Worm (Caenorhabditis elegans): ENCODE results near the gene F48D6.4.
"Not testable (repeated sequence)": the region's sequence is repeated elsewhere in the genome, so short reads cannot be mapped to it uniquely, and the experiment has no call there.

Gene F48D6.4

ce11 chrX:4215500-4216107 is 31.4 kb downstream of the F48D6.4 start:
- no peak for TF ChIP-seq ceh-13 (GFP tag; optimal IDR thresholded peaks at IDR 0.05)
- no peak for TF ChIP-seq F13C5.2 (tag; optimal IDR thresholded peaks at IDR 0.05)
- no peak for TF ChIP-seq ama-1 (optimal IDR thresholded peaks at IDR 0.05)
- TF ChIP-seq hmbx-1 (tag; optimal IDR thresholded peaks at IDR 0.05), result no peak
- TF ChIP-seq tbx-11 (GFP tag; IDR thresholded peaks at IDR 0.05), result no peak
- no peak for TF ChIP-seq hnd-1 (tag; optimal IDR thresholded peaks at IDR 0.05)
- TF ChIP-seq hmg-4 (GFP tag; optimal IDR thresholded peaks at IDR 0.05), result no peak
- TF ChIP-seq aly-1 (tag; optimal IDR thresholded peaks at IDR 0.05), result no peak
- no peak for TF ChIP-seq tra-4 (tag; optimal IDR thresholded peaks at IDR 0.05)

DNA sequence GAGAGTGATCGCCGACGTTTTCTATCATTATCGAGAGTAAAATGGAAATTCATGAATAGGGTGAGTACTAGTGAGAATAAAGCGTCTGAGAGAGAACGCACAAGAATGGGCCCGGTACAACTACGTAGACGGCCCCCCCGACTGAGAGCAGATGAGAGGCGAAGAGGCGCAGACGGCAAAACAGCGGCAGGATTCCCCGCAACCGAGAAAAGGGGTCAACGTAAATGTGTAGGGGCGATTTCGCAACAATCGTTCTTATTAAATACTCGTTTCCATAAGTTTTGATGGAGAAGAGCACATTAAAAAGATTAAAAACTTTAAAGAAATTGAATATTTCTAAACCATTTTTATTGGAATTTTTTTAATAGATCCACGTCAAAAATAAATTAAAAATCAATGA is 32.4 kb downstream of the F48D6.4 start:
- TF ChIP-seq ama-1 (optimal IDR thresholded peaks at IDR 0.05), result no peak
- TF ChIP-seq hmbx-1 (tag; optimal IDR thresholded peaks at IDR 0.05), result no peak
- no peak for TF ChIP-seq B0310.2 (tag; optimal IDR thresholded peaks at IDR 0.05)
- peak; percentile 59 for TF ChIP-seq F13C5.2 (tag; optimal IDR thresholded peaks at IDR 0.05)
- no peak for TF ChIP-seq aly-1 (tag; optimal IDR thresholded peaks at IDR 0.05)
- TF ChIP-seq ceh-13 (GFP tag; optimal IDR thresholded peaks at IDR 0.05), result no peak

DNA sequence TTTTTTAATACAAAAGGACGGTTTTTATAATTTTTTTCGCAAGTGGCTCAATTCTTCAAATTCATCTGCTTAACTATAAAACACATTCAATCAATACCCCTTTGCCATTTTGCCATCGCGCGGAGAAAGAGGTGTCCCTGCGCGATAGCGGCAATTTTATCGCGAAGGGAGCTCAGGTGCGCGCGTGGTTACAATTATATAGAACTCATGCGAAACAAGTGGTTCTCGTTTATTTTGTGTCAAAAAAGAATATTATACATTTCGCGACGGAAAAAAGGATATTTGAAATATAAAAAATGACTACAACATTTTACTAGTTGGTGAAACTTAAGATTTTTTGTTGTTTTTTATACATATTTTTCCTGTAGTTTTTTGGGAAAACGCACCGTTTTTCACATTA is 37.9 kb downstream of the F48D6.4 start:
- no peak for TF ChIP-seq hmbx-1 (tag; optimal IDR thresholded peaks at IDR 0.05)
- peak; percentile 63 for TF ChIP-seq tbx-37 (GFP tag; conservative IDR thresholded peaks at IDR 0.05)
- peak; percentile 70; the same call in 1 of the 2 replicates for TF ChIP-seq sea-1 (GFP tag; conservative IDR thresholded peaks at IDR 0.05)
- no peak for TF ChIP-seq B0310.2 (tag; optimal IDR thresholded peaks at IDR 0.05)
- no peak for TF ChIP-seq ceh-36 (tag; optimal IDR thresholded peaks at IDR 0.05)
- TF ChIP-seq scrt-1 (GFP tag; IDR thresholded peaks at IDR 0.05), result peak; percentile 73; the same call in 1 of the 2 replicates
- TF ChIP-seq F13C5.2 (tag; optimal IDR thresholded peaks at IDR 0.05), result peak; percentile 97
- peak; percentile 59; the same call in 1 of the 2 replicates for TF ChIP-seq tbx-11 (GFP tag; IDR thresholded peaks at IDR 0.05)
- peak; percentile 81 for TF ChIP-seq pes-1 (GFP tag; IDR thresholded peaks at IDR 0.05)
- TF ChIP-seq flt-1 (GFP tag; IDR thresholded peaks at IDR 0.05), result peak; percentile 66
- peak; percentile 37 for TF ChIP-seq hnd-1 (tag; optimal IDR thresholded peaks at IDR 0.05)
- peak; percentile 97 for TF ChIP-seq hmg-4 (GFP tag; optimal IDR thresholded peaks at IDR 0.05)
- TF ChIP-seq ceh-13 (GFP tag; optimal IDR thresholded peaks at IDR 0.05), result no peak
- peak; percentile 61 for TF ChIP-seq ets-7 (tag; optimal IDR thresholded peaks at IDR 0.05)
- TF ChIP-seq tra-4 (tag; optimal IDR thresholded peaks at IDR 0.05), result no peak

DNA sequence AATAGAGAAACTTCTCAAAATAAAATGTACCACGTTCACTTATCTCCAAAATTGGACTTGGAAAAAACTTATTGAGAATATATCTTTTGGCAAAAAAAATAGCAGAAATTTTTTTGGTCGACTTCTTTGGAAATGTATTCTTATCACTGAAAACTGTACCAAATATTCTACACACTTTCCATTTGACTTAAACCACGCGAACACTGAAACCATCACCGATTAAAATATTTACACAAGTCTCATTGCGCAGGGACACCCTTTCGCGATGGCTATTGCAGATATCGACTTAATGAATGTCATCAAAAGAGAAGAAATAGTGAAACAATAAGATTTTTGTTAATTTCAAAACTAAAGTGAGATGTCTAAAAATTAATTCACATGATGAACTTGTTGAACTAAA is 38.5 kb downstream of the F48D6.4 start:
- TF ChIP-seq F13C5.2 (tag; optimal IDR thresholded peaks at IDR 0.05) (no peak), hmbx-1 (tag; optimal IDR thresholded peaks at IDR 0.05) (no peak), tra-4 (tag; optimal IDR thresholded peaks at IDR 0.05) (no peak), tbx-37 (GFP tag; conservative IDR thresholded peaks at IDR 0.05) (no peak), scrt-1 (GFP tag; IDR thresholded peaks at IDR 0.05) (no peak), ceh-36 (tag; optimal IDR thresholded peaks at IDR 0.05) (no peak), pes-1 (GFP tag; IDR thresholded peaks at IDR 0.05) (no peak), ama-1 (optimal IDR thresholded peaks at IDR 0.05) (no peak), B0310.2 (tag; optimal IDR thresholded peaks at IDR 0.05) (no peak), aly-1 (tag; optimal IDR thresholded peaks at IDR 0.05) (no peak), ets-7 (tag; optimal IDR thresholded peaks at IDR 0.05) (no peak), sea-1 (GFP tag; conservative IDR thresholded peaks at IDR 0.05) (no peak), ceh-13 (GFP tag; optimal IDR thresholded peaks at IDR 0.05) (no peak), flt-1 (GFP tag; IDR thresholded peaks at IDR 0.05) (no peak), tbx-11 (GFP tag; IDR thresholded peaks at IDR 0.05) (no peak), hnd-1 (tag; optimal IDR thresholded peaks at IDR 0.05) (no peak)

ce11 chrX:4207385-4207784 is 39.6 kb downstream of the F48D6.4 start, which contains the start of gene F20B6.9:
Gene F20B6.9, minus strand, starts transcription at chrX:4207485.
- TF ChIP-seq tra-4, hmbx-1, ets-7 (tag; optimal IDR thresholded peaks at IDR 0.05): not testable (repeated sequence)

DNA sequence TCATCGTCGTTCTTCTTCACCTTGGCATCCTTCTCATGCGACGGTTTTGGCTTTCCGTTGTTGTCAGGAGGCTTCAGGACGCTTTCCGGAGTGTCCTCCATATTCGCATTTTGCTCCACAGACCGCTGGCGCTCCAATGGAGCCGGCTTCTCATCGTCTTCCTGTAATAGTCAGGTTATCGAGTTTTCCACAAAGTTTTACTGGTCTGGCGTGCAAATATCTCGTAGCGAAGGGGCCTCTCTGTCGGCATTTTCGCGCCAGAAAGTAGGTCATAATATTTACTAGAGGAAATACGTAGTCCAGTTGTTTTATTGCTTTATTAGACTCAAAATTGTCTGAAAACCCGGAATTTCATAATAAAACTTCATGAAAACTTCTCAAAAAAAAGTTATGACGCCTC is 44.9 kb downstream of the F48D6.4 start, which contains the start of gene F20B6.6:
TSS of gene F20B6.6 (minus strand) at position 101 of the 400 bp plus-strand sequence.
- not testable (repeated sequence) for TF ChIP-seq aly-1 (tag; optimal IDR thresholded peaks at IDR 0.05); scrt-1 (GFP tag; IDR thresholded peaks at IDR 0.05); B0310.2 (tag; optimal IDR thresholded peaks at IDR 0.05)

ce11 chrX:4199829-4200228 is 47.2 kb downstream of the F48D6.4 start, which contains the start of gene F20B6.5:
Gene F20B6.5, minus strand, starts transcription at chrX:4199929.
- TF ChIP-seq flt-1 (GFP tag; IDR thresholded peaks at IDR 0.05); tra-4 (tag; optimal IDR thresholded peaks at IDR 0.05); ceh-36 (tag; optimal IDR thresholded peaks at IDR 0.05): not testable (repeated sequence)
